Worm (Caenorhabditis elegans) whole organism, late embryonic: Measurements from ENCODE around the gene H35N09.2.

Experiments
- K02D7.2 ChIP-seq: sonication (generic microtip); optimal IDR thresholded peaks from 2 replicates; lab custom pipeline; 2017; ENCODE audit warnings: mild to moderate bottlenecking, missing genetic modification characterization, missing compliant biosample characterization
- ama-1 ChIP-seq: fragments of 150-350 bp; optimal IDR thresholded peaks from 2 replicates; lab custom pipeline; 2014
- madf-2 ChIP-seq: sonication (generic microtip); optimal IDR thresholded peaks from 2 replicates; lab custom pipeline; 2017; ENCODE audit warnings: missing genetic modification characterization, missing compliant biosample characterization
- pha-4 ChIP-seq: fragments of 150-350 bp; optimal IDR thresholded peaks from 2 replicates; lab custom pipeline; 2018; ENCODE audit warnings: missing biosample characterization, missing genetic modification reagents, missing genetic modification characterization

- no peak for TF ChIP-seq K02D7.2
- no peak for TF ChIP-seq pha-4 (tag; lab: Kevin White, UChicago)
- TF ChIP-seq ama-1 (lab: Kevin White, UChicago), result no peak
- TF ChIP-seq madf-2, result no peak
Observed at ce11 chrX:8598491-8598890, 6.4 kb downstream of the H35N09.2 start.
